Fruit fly (Drosophila melanogaster): Measurements from ENCODE around the gene CG11755.

CG11755 gene

DNA sequence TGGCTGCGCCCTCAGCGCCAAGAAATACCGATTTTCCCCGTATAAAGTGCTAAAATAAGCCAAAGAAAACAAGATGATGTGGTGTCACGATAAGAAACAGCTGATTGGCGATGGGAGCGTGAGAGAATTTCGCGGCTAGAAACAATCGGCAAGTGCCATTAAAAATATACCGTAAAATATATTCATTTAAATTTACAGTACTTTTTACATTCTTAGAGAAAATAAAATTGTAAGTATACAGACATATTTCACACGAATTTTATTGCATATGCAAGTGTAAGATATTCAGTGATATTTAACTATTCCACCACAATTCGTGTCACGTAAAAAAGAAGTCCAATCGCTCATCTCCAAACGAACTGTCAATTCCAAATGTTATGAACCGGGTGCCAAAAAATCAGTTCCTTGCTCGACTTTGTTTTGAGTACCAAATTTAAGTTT is at the start of gene CG11755, which contains the start of the genes Unc50 and CG8043:
CG11755 (plus strand) TSS at position 356 of the 441 bp plus-strand sequence.
Unc50 (minus strand) TSS at position 54 of the 441 bp plus-strand sequence.
CG8043 (plus strand) TSS at position 356 of the 441 bp plus-strand sequence.
- TF ChIP-seq CG8301 (tag; optimal IDR thresholded peaks at IDR 0.05), result no peak
- TF ChIP-seq CG12605 (GFP tag; IDR thresholded peaks at IDR 0.05), result no peak
- TF ChIP-seq fd96Ca (GFP tag; IDR thresholded peaks at IDR 0.05), result peak; percentile 73
- peak; percentile 62 for TF ChIP-seq Pif1B (GFP tag; optimal IDR thresholded peaks at IDR 0.05)
- peak; percentile 67 for TF ChIP-seq CG9948 (tag; optimal IDR thresholded peaks at IDR 0.05)
- TF ChIP-seq gl (tag; optimal IDR thresholded peaks at IDR 0.05), result no peak
- TF ChIP-seq CG17806 (tag; optimal IDR thresholded peaks at IDR 0.05), result no peak
- no peak for TF ChIP-seq CG14655 (GFP tag; optimal IDR thresholded peaks at IDR 0.05)
- no peak for TF ChIP-seq CG4496 (GFP tag; IDR thresholded peaks at IDR 0.05)
- TF ChIP-seq EcR (GFP tag; optimal IDR thresholded peaks at IDR 0.05), result no peak
- TF ChIP-seq Pif1A (GFP tag; optimal IDR thresholded peaks at IDR 0.05), result no peak
- TF ChIP-seq CG10348 (GFP tag; IDR thresholded peaks at IDR 0.05), result peak; percentile 27; the same call in 1 of the 2 replicates
- TF ChIP-seq rn (GFP tag; IDR thresholded peaks at IDR 0.05), result peak; percentile 34; the same call in 1 of the 2 replicates
- TF ChIP-seq CG34367 (tag; optimal IDR thresholded peaks at IDR 0.05), result peak; percentile 56
- peak; percentile 66 for TF ChIP-seq CG15710 (tag; optimal IDR thresholded peaks at IDR 0.05)
- TF ChIP-seq CG13204 (GFP tag; optimal IDR thresholded peaks at IDR 0.05), result no peak
- TF ChIP-seq Snoo (tag; optimal IDR thresholded peaks at IDR 0.05), result peak; percentile 59
- TF ChIP-seq CG32121 (GFP tag; IDR thresholded peaks at IDR 0.05), result 0 out of 2 replicates have a peak, but pooled peaks have one; percentile 50
- TF ChIP-seq Ets98B (GFP tag; IDR thresholded peaks at IDR 0.05), result peak; percentile 51
- no peak for TF ChIP-seq D1 (tag; optimal IDR thresholded peaks at IDR 0.05)
- TF ChIP-seq CG8159 (tag; optimal IDR thresholded peaks at IDR 0.05), result peak; percentile 75

DNA sequence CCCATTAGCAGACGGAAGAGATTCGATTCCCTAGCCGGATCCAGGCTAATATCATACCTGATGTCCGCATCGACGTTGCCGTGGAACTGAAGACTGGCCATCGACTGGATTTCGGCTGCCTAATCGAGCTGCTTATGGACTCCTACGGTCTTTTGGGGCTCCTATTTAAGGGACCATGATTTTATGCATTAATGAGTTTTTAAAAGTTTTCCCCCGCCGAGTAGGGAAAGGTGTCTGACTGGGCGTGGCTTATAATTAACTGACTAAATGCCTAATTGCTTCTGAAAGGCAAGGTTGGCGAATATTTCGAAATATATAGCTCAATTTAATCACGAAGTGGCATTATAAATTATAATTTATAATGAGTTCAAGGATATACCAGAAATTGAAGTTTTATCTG is 40.9 kb upstream of the CG11755 start, which contains the start of gene Or85e:
Or85e (minus strand) TSS at position 101 of the 400 bp plus-strand sequence.
- no peak for TF ChIP-seq CG4496 (GFP tag; IDR thresholded peaks at IDR 0.05)
- TF ChIP-seq rn (GFP tag; IDR thresholded peaks at IDR 0.05), result no peak
- TF ChIP-seq Ets98B (GFP tag; IDR thresholded peaks at IDR 0.05), result no peak
- TF ChIP-seq D1 (tag; optimal IDR thresholded peaks at IDR 0.05), result no peak
- TF ChIP-seq CG8159 (tag; optimal IDR thresholded peaks at IDR 0.05), result no peak
- TF ChIP-seq CG14655 (GFP tag; optimal IDR thresholded peaks at IDR 0.05), result no peak
- no peak for TF ChIP-seq fd96Ca (GFP tag; IDR thresholded peaks at IDR 0.05)
- no peak for TF ChIP-seq CG9948 (tag; optimal IDR thresholded peaks at IDR 0.05)
- TF ChIP-seq CG8301 (tag; optimal IDR thresholded peaks at IDR 0.05), result no peak
- no peak for TF ChIP-seq Snoo (tag; optimal IDR thresholded peaks at IDR 0.05)
- no peak for TF ChIP-seq CG12605 (GFP tag; IDR thresholded peaks at IDR 0.05)
- TF ChIP-seq CG32121 (GFP tag; IDR thresholded peaks at IDR 0.05), result no peak
- no peak for TF ChIP-seq CG34367 (tag; optimal IDR thresholded peaks at IDR 0.05)
- TF ChIP-seq EcR (GFP tag; optimal IDR thresholded peaks at IDR 0.05), result no peak
- TF ChIP-seq Pif1B (GFP tag; optimal IDR thresholded peaks at IDR 0.05), result no peak
- TF ChIP-seq CG15710 (tag; optimal IDR thresholded peaks at IDR 0.05), result no peak
- no peak for TF ChIP-seq CG17806 (tag; optimal IDR thresholded peaks at IDR 0.05)

- TF ChIP-seq gl (tag; optimal IDR thresholded peaks at IDR 0.05), result no peak
- no peak for TF ChIP-seq CG13204 (GFP tag; optimal IDR thresholded peaks at IDR 0.05)
- TF ChIP-seq CG8301 (tag; optimal IDR thresholded peaks at IDR 0.05), result no peak
- no peak for TF ChIP-seq CG17806 (tag; optimal IDR thresholded peaks at IDR 0.05)
- TF ChIP-seq Ets98B (GFP tag; IDR thresholded peaks at IDR 0.05), result no peak
- no peak for TF ChIP-seq EcR (GFP tag; optimal IDR thresholded peaks at IDR 0.05)
- TF ChIP-seq CG4496 (GFP tag; IDR thresholded peaks at IDR 0.05), result no peak
- TF ChIP-seq CG14655 (GFP tag; optimal IDR thresholded peaks at IDR 0.05), result no peak
- no peak for TF ChIP-seq CG15710 (tag; optimal IDR thresholded peaks at IDR 0.05)
- TF ChIP-seq CG12605 (GFP tag; IDR thresholded peaks at IDR 0.05), result no peak
- no peak for TF ChIP-seq CG10348 (GFP tag; IDR thresholded peaks at IDR 0.05)
- TF ChIP-seq CG8159 (tag; optimal IDR thresholded peaks at IDR 0.05), result no peak
- no peak for TF ChIP-seq Pif1A (GFP tag; optimal IDR thresholded peaks at IDR 0.05)
- no peak for TF ChIP-seq rn (GFP tag; IDR thresholded peaks at IDR 0.05)
- TF ChIP-seq CG32121 (GFP tag; IDR thresholded peaks at IDR 0.05), result no peak
- TF ChIP-seq Pif1B (GFP tag; optimal IDR thresholded peaks at IDR 0.05), result no peak
- no peak for TF ChIP-seq CG34367 (tag; optimal IDR thresholded peaks at IDR 0.05)
- TF ChIP-seq CG9948 (tag; optimal IDR thresholded peaks at IDR 0.05), result no peak
- no peak for TF ChIP-seq Snoo (tag; optimal IDR thresholded peaks at IDR 0.05)
These were observed 38.1 kb upstream of the CG11755 start for dm6 chr3R:8638629-8639028.

- TF ChIP-seq CG13204 (GFP tag; optimal IDR thresholded peaks at IDR 0.05) (no peak), EcR (GFP tag; optimal IDR thresholded peaks at IDR 0.05) (no peak), D1 (tag; optimal IDR thresholded peaks at IDR 0.05) (no peak), CG9948 (tag; optimal IDR thresholded peaks at IDR 0.05) (no peak), Snoo (tag; optimal IDR thresholded peaks at IDR 0.05) (no peak), CG4496 (GFP tag; IDR thresholded peaks at IDR 0.05) (0 out of 3 replicates have a peak, but pooled peaks have one; percentile 21), Pif1B (GFP tag; optimal IDR thresholded peaks at IDR 0.05) (no peak)
These were observed 34.2 kb upstream of the CG11755 start for dm6 chr3R:8642376-8642966.

DNA sequence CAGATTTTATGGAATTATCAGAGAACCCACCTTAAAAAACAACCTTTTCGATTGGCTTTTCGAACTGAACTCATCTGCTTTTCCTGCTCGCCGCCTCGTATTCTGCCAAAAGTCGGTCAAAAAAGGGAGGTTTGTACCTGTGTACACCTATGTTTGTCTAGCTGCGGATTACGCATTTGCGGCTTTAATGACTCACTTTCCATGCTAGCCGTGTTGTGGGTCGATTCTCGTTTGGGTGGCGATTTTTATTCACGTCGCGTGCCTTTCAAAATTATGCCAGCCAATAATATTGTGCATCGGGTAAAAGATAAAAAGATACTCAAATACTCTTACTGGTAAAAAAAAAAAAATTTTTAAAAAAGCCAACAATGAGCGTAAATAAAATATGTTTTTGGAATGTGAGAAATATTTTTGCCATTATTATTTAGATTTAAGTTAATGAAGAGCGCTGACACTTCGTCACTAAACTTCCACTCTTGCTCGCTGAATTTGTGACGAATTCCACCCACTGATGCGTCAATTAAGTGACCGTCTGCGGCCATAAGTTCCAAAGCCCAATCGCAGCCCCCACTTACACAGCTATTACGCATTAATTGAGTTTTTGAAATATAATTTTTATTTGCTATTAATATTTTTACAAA is 31.0 kb upstream of the CG11755 start, which contains the start of gene Cyp313b1:
Cyp313b1 (minus strand) TSS at position 71 of the 641 bp plus-strand sequence.
- TF ChIP-seq CG17806 (tag; optimal IDR thresholded peaks at IDR 0.05), result no peak
- no peak for TF ChIP-seq Pif1A (GFP tag; optimal IDR thresholded peaks at IDR 0.05)
- TF ChIP-seq fd96Ca (GFP tag; IDR thresholded peaks at IDR 0.05), result no peak
- TF ChIP-seq CG8159 (tag; optimal IDR thresholded peaks at IDR 0.05), result no peak
- no peak for TF ChIP-seq CG10348 (GFP tag; IDR thresholded peaks at IDR 0.05)
- no peak for TF ChIP-seq CG32121 (GFP tag; IDR thresholded peaks at IDR 0.05)
- no peak for TF ChIP-seq CG15710 (tag; optimal IDR thresholded peaks at IDR 0.05)
- TF ChIP-seq CG8301 (tag; optimal IDR thresholded peaks at IDR 0.05), result no peak

Data from whole organism, pupa.